Fruit fly (Drosophila melanogaster) whole organism, embryonic: Measurements from ENCODE around the gene mRpL10.

ENCODE experiments used
- Atf6 ChIP-seq: fragments of 200-800 bp; sonication (Bioruptor generic); IDR thresholded peaks from 2 replicates; pipeline ENCODE4 v1.3.6; 2022; ENCODE audit warnings: missing biosample characterization, missing genetic modification characterization
- B-H2 ChIP-seq: fragments of 200-800 bp; sonication (Bioruptor generic); optimal IDR thresholded peaks from 2 replicates; lab custom pipeline; 2018; ENCODE audit warnings: missing biosample characterization, mild to moderate bottlenecking, missing genetic modification characterization
- Bteb2 ChIP-seq: fragments of 200-800 bp; sonication (Bioruptor generic); optimal IDR thresholded peaks from 2 replicates; lab custom pipeline; 2016; ENCODE audit warnings: missing biosample characterization, missing genetic modification characterization
- CG10654 ChIP-seq: fragments of 200-800 bp; sonication (Bioruptor generic); optimal IDR thresholded peaks from 2 replicates; lab custom pipeline; 2016; ENCODE audit warnings: missing biosample characterization, missing genetic modification characterization
- CG11093 ChIP-seq: fragments of 200-800 bp; sonication (Bioruptor generic); IDR thresholded peaks from 3 replicates; pipeline ENCODE4 v1.3.6; 2022; ENCODE audit warnings: missing biosample characterization, missing genetic modification characterization
- CG11696 ChIP-seq: fragments of 200-800 bp; sonication (Bioruptor generic); IDR thresholded peaks from 2 replicates; pipeline ENCODE4 v1.3.6; 2022; ENCODE audit warnings: missing biosample characterization, missing genetic modification characterization
- CG12104 ChIP-seq: fragments of 200-800 bp; sonication (Bioruptor generic); optimal IDR thresholded peaks from 3 replicates; lab custom pipeline; 2016; ENCODE audit warnings: missing biosample characterization, missing genetic modification characterization
- CG1233 ChIP-seq: fragments of 200-800 bp; sonication (Bioruptor generic); optimal IDR thresholded peaks from 4 replicates; lab custom pipeline; 2018; ENCODE audit warnings: missing biosample characterization, mild to moderate bottlenecking, missing genetic modification characterization
- CG12391 ChIP-seq: fragments of 200-800 bp; sonication (Bioruptor generic); optimal IDR thresholded peaks from 3 replicates; lab custom pipeline; 2018; ENCODE audit warnings: missing biosample characterization, mild to moderate bottlenecking, missing genetic modification characterization, moderate library complexity
- CG12942 ChIP-seq: fragments of 200-800 bp; sonication (Bioruptor generic); optimal IDR thresholded peaks from 3 replicates; lab custom pipeline; 2016; ENCODE audit warnings: missing biosample characterization, missing genetic modification characterization
- CG14441 ChIP-seq: fragments of 200-800 bp; sonication (Bioruptor generic); IDR thresholded peaks from 2 replicates; pipeline ENCODE4 v1.3.6; 2022; ENCODE audit warnings: missing biosample characterization, missing genetic modification characterization
- CG1602 ChIP-seq: fragments of 200-800 bp; sonication (Bioruptor generic); optimal IDR thresholded peaks from 3 replicates; lab custom pipeline; 2016; ENCODE audit warnings: missing biosample characterization, missing genetic modification characterization
- CG30431 ChIP-seq: fragments of 200-800 bp; sonication (Bioruptor generic); optimal IDR thresholded peaks from 2 replicates; lab custom pipeline; 2017; ENCODE audit warnings: missing biosample characterization, missing genetic modification characterization
- CG33213 ChIP-seq: fragments of 200-800 bp; sonication (Bioruptor generic); optimal IDR thresholded peaks from 3 replicates; lab custom pipeline; 2016; ENCODE audit warnings: missing biosample characterization, missing genetic modification characterization
- CG34376 ChIP-seq: fragments of 200-800 bp; sonication (Bioruptor generic); optimal IDR thresholded peaks from 2 replicates; lab custom pipeline; 2018; ENCODE audit warnings: missing biosample characterization, mild to moderate bottlenecking, missing genetic modification characterization
- CG5180 ChIP-seq: fragments of 200-800 bp; sonication (Bioruptor generic); optimal IDR thresholded peaks from 3 replicates; lab custom pipeline; 2017; ENCODE audit warnings: missing biosample characterization, missing genetic modification characterization, mild to moderate bottlenecking, moderate library complexity, missing genetic modification reagents
- CG6813 ChIP-seq: fragments of 200-800 bp; sonication (Bioruptor generic); optimal IDR thresholded peaks from 2 replicates; lab custom pipeline; 2017; ENCODE audit warnings: missing biosample characterization, missing genetic modification characterization, mild to moderate bottlenecking, moderate library complexity, missing genetic modification reagents
- CG7839 ChIP-seq: fragments of 200-800 bp; sonication (Bioruptor generic); optimal IDR thresholded peaks from 3 replicates; lab custom pipeline; 2018; ENCODE audit warnings: missing biosample characterization, mild to moderate bottlenecking, missing genetic modification characterization, moderate library complexity
- CG9215 ChIP-seq: fragments of 200-800 bp; sonication (Bioruptor generic); IDR thresholded peaks from 2 replicates; pipeline ENCODE4 v1.3.6; 2022; ENCODE audit warnings: missing biosample characterization, missing genetic modification characterization
- Camta ChIP-seq: fragments of 200-800 bp; sonication (Bioruptor generic); optimal IDR thresholded peaks from 2 replicates; lab custom pipeline; 2016; ENCODE audit warnings: missing biosample characterization, missing genetic modification characterization
- Chrac-16 ChIP-seq: fragments of 200-800 bp; sonication (Bioruptor generic); optimal IDR thresholded peaks from 3 replicates; lab custom pipeline; 2016; ENCODE audit warnings: missing biosample characterization, missing genetic modification characterization
- Dek ChIP-seq: fragments of 200-800 bp; sonication (Bioruptor generic); optimal IDR thresholded peaks from 3 replicates; lab custom pipeline; 2019; ENCODE audit warnings: missing biosample characterization, mild to moderate bottlenecking, missing genetic modification characterization, moderate library complexity
- Dp ChIP-seq: fragments of 200-800 bp; sonication (Bioruptor generic); optimal IDR thresholded peaks from 2 replicates; lab custom pipeline; 2018; ENCODE audit warnings: missing biosample characterization, mild to moderate bottlenecking, missing genetic modification characterization, moderate library complexity
- Fer1 ChIP-seq: fragments of 200-800 bp; sonication (Bioruptor generic); optimal IDR thresholded peaks from 2 replicates; lab custom pipeline; 2017; ENCODE audit warnings: missing biosample characterization, mild to moderate bottlenecking, missing genetic modification characterization
- MTF-1 ChIP-seq: fragments of 200-800 bp; sonication (Bioruptor generic); optimal IDR thresholded peaks from 2 replicates; lab custom pipeline; 2018; ENCODE audit warnings: missing biosample characterization, mild to moderate bottlenecking, missing genetic modification characterization, borderline replicate concordance
- Med ChIP-seq: fragments of 200-800 bp; sonication (Bioruptor generic); peaks from one replicate; lab custom pipeline; 2016; ENCODE audit warnings: missing biosample characterization, missing genetic modification characterization, mild to moderate bottlenecking, inconsistent platforms, moderate library complexity
- NC2α ChIP-seq: fragments of 200-800 bp; sonication (Bioruptor generic); optimal IDR thresholded peaks from 2 replicates; lab custom pipeline; 2016; ENCODE audit warnings: missing biosample characterization, missing genetic modification characterization
- NFAT ChIP-seq: fragments of 200-800 bp; sonication (Bioruptor generic); IDR thresholded peaks from 2 replicates; pipeline ENCODE4 v1.3.6; 2022; ENCODE audit warnings: missing biosample characterization, missing genetic modification characterization
- Poxn ChIP-seq: fragments of 200-800 bp; sonication (Bioruptor generic); IDR thresholded peaks from 2 replicates; pipeline ENCODE4 v1.3.6; 2022; ENCODE audit warnings: missing biosample characterization, missing genetic modification characterization
- Ptx1 ChIP-seq: fragments of 200-800 bp; sonication (Bioruptor generic); IDR thresholded peaks from 2 replicates; pipeline ENCODE4 v1.3.6; 2022; ENCODE audit warnings: missing biosample characterization, missing genetic modification characterization
- Sry-β ChIP-seq: fragments of 200-800 bp; sonication (Bioruptor generic); optimal IDR thresholded peaks from 2 replicates; lab custom pipeline; 2018; ENCODE audit warnings: missing biosample characterization, mild to moderate bottlenecking, missing genetic modification characterization, moderate library complexity
- Xbp1 ChIP-seq: fragments of 200-800 bp; sonication (Bioruptor generic); optimal IDR thresholded peaks from 3 replicates; lab custom pipeline; 2016; ENCODE audit warnings: missing biosample characterization, mild to moderate bottlenecking, missing genetic modification characterization
- Xrp1 ChIP-seq: fragments of 200-800 bp; sonication (Bioruptor generic); IDR thresholded peaks from 2 replicates; pipeline ENCODE4 v1.3.6; 2022; ENCODE audit warnings: missing biosample characterization, missing genetic modification characterization
- ac ChIP-seq: fragments of 200-800 bp; sonication (Bioruptor generic); optimal IDR thresholded peaks from 3 replicates; lab custom pipeline; 2017; ENCODE audit warnings: missing biosample characterization, mild to moderate bottlenecking, missing genetic modification characterization
- amos ChIP-seq: fragments of 200-800 bp; sonication (Bioruptor generic); IDR thresholded peaks from 2 replicates; pipeline ENCODE4 v1.3.6; 2022; ENCODE audit warnings: missing biosample characterization, missing genetic modification characterization; ENCODE audit not compliant: partially characterized antibody
- bab2 ChIP-seq: fragments of 200-800 bp; sonication (Bioruptor generic); optimal IDR thresholded peaks from 2 replicates; lab custom pipeline; 2016; ENCODE audit warnings: missing biosample characterization, missing genetic modification characterization
- bbx ChIP-seq: fragments of 200-800 bp; sonication (Bioruptor generic); IDR thresholded peaks from 2 replicates; pipeline ENCODE4 v1.3.6; 2022; ENCODE audit warnings: missing biosample characterization, missing genetic modification characterization; ENCODE audit not compliant: partially characterized antibody
- bigmax ChIP-seq: fragments of 200-800 bp; sonication (Bioruptor generic); optimal IDR thresholded peaks from 2 replicates; lab custom pipeline; 2018; ENCODE audit warnings: missing biosample characterization, mild to moderate bottlenecking, missing genetic modification characterization
- btn ChIP-seq: fragments of 200-800 bp; sonication (Bioruptor generic); optimal IDR thresholded peaks from 2 replicates; lab custom pipeline; 2016; ENCODE audit warnings: missing biosample characterization, missing genetic modification characterization
- croc ChIP-seq: fragments of 200-800 bp; sonication (Bioruptor generic); conservative IDR thresholded peaks from 3 replicates; pipeline ENCODE4 v1.3.6; 2022; ENCODE audit warnings: missing biosample characterization, missing genetic modification characterization
- crol ChIP-seq: fragments of 200-800 bp; sonication (Bioruptor generic); IDR thresholded peaks from 2 replicates; pipeline ENCODE4 v1.3.6; 2022; ENCODE audit warnings: missing biosample characterization, missing genetic modification characterization
- da ChIP-seq: fragments of 200-800 bp; sonication (Bioruptor generic); optimal IDR thresholded peaks from 2 replicates; lab custom pipeline; 2016; ENCODE audit warnings: missing biosample characterization, missing genetic modification characterization
- dmrt11E ChIP-seq: fragments of 200-800 bp; sonication (Bioruptor generic); optimal IDR thresholded peaks from 3 replicates; lab custom pipeline; 2018; ENCODE audit warnings: missing biosample characterization, mild to moderate bottlenecking, missing genetic modification characterization, moderate library complexity
- fd3F ChIP-seq: fragments of 200-800 bp; sonication (Bioruptor generic); optimal IDR thresholded peaks from 2 replicates; lab custom pipeline; 2018; ENCODE audit warnings: missing biosample characterization, mild to moderate bottlenecking, missing genetic modification characterization, moderate library complexity
- grau ChIP-seq: fragments of 200-800 bp; optimal IDR thresholded peaks from 3 replicates; lab custom pipeline; 2019; ENCODE audit warnings: missing biosample characterization, mild to moderate bottlenecking, missing genetic modification characterization, moderate library complexity
- ind ChIP-seq: fragments of 200-800 bp; sonication (Bioruptor generic); optimal IDR thresholded peaks from 3 replicates; lab custom pipeline; 2016; ENCODE audit warnings: missing biosample characterization, missing genetic modification characterization
- ken ChIP-seq: fragments of 200-800 bp; sonication (Bioruptor generic); IDR thresholded peaks from 3 replicates; pipeline ENCODE4 v1.3.6; 2022; ENCODE audit warnings: missing biosample characterization, missing genetic modification characterization
- onecut ChIP-seq: fragments of 200-800 bp; sonication (Bioruptor generic); IDR thresholded peaks from 2 replicates; pipeline ENCODE4 v1.3.6; 2022; ENCODE audit warnings: missing biosample characterization, missing genetic modification characterization
- otp ChIP-seq: fragments of 200-800 bp; sonication (Bioruptor generic); IDR thresholded peaks from 3 replicates; pipeline ENCODE4, ENCODE4 v1.3.6; 2022; ENCODE audit warnings: missing biosample characterization, missing genetic modification characterization
- pum ChIP-seq: fragments of 200-800 bp; sonication (Bioruptor generic); optimal IDR thresholded peaks from 2 replicates; lab custom pipeline; 2016; ENCODE audit warnings: missing biosample characterization, missing genetic modification characterization
- ssp ChIP-seq: fragments of 200-800 bp; sonication (Bioruptor generic); IDR thresholded peaks from 2 replicates; pipeline ENCODE4 v1.3.6; 2022; ENCODE audit warnings: missing biosample characterization, missing genetic modification characterization
- tio ChIP-seq: fragments of 200-800 bp; sonication (Bioruptor generic); optimal IDR thresholded peaks from 2 replicates; lab custom pipeline; 2017; ENCODE audit warnings: missing biosample characterization, missing genetic modification characterization, inconsistent platforms
- ttk ChIP-seq: fragments of 200-800 bp; sonication (Bioruptor generic); IDR thresholded peaks from 2 replicates; pipeline ENCODE4 v2.1.2; 2022; ENCODE audit warnings: missing biosample characterization, missing genetic modification characterization

Gene mRpL10

dm6 chr2L:252174-252573 is 48.6 kb downstream of the mRpL10 start, which contains the start of gene Rpp30 (continued):
- TF ChIP-seq Poxn (GFP tag; lab: Robert Waterston, UW) (no peak), CG34376 (GFP tag; lab: Kevin White, UChicago) (no peak), fd3F (GFP tag; lab: Kevin White, UChicago) (no peak), Chrac-16 (no peak), NFAT (no peak), CG11093 (GFP tag; lab: Robert Waterston, UW) (no peak), Fer1 (GFP tag; lab: Kevin White, UChicago) (peak; percentile 21), CG12942 (GFP tag; lab: Kevin White, UChicago) (no peak), CG30431 (GFP tag; lab: Kevin White, UChicago) (no peak), croc (GFP tag; lab: Robert Waterston, UW) (no peak), tio (GFP tag; lab: Kevin White, UChicago) (no peak), ac (GFP tag; lab: Kevin White, UChicago) (no peak), btn (GFP tag; lab: Kevin White, UChicago) (no peak), Ptx1 (no peak), Xbp1 (no peak), Sry-β (GFP tag; lab: Kevin White, UChicago) (no peak), CG12104 (GFP tag; lab: Kevin White, UChicago) (no peak), CG5180 (no peak), ind (no peak), onecut (GFP tag; lab: Robert Waterston, UW) (no peak), bbx (peak; percentile 14; the same call in 1 of the 2 replicates), ttk (GFP tag; lab: Robert Waterston, UW) (no peak), ssp (GFP tag; lab: Robert Waterston, UW) (no peak), da (GFP tag; lab: Kevin White, UChicago) (no peak), NC2α (GFP tag; lab: Kevin White, UChicago) (no peak), MTF-1 (GFP tag; lab: Kevin White, UChicago) (no peak), pum (GFP tag; lab: Kevin White, UChicago) (no peak), Atf6 (GFP tag; lab: Robert Waterston, UW) (no peak), CG12391 (tag; lab: Kevin White, UChicago) (no peak), Xrp1 (GFP tag; lab: Robert Waterston, UW) (no peak), CG11696 (no peak), CG7839 (tag; lab: Kevin White, UChicago) (no peak), CG10654 (GFP tag; lab: Kevin White, UChicago) (no peak), Dp (GFP tag; lab: Kevin White, UChicago) (peak; percentile 59), Bteb2 (GFP tag; lab: Kevin White, UChicago) (no peak), CG1602 (no peak), CG14441 (GFP tag; lab: Robert Waterston, UW) (no peak), CG1233 (GFP tag; lab: Kevin White, UChicago) (no peak), ken (GFP tag; lab: Robert Waterston, UW) (no peak), Dek (peak; percentile 22), CG33213 (peak; percentile 10), grau (tag; lab: Kevin White, UChicago) (no peak), bab2 (GFP tag; lab: Kevin White, UChicago) (no peak), Camta (GFP tag; lab: Kevin White, UChicago) (no peak), crol (no peak), B-H2 (GFP tag; lab: Kevin White, UChicago) (no peak), CG6813 (GFP tag; lab: Kevin White, UChicago) (no peak), Med (GFP tag; lab: Kevin White, UChicago) (peak; percentile 61), otp (GFP tag; lab: Robert Waterston, UW) (no peak), CG9215 (no peak), amos (peak; percentile 27; the same call in 1 of the 2 replicates), dmrt11E (tag; lab: Kevin White, UChicago) (no peak), bigmax (no peak)
